Fruit fly (Drosophila melanogaster): ENCODE data around the gene ZnT63C.

Gene ZnT63C

DNA sequence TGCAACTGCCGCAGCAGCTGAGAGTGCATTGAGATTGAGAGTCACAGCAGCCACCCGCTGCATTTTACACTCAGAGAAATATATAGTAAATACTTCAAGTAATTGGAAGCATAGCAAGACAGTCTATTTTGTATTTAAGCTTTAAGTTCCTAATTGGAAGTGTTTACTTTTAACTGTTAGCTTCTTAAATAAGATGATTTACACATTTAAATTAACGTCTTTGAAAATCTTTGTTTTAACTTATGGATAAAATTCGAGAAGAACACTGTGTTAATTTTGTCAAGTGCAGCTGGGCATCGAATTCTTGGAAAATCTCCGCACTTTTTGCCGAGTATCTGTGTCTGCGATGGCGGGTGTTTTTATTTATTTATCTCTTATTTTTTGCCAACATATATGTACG, 43.8 kb upstream of the ZnT63C start:
- TF ChIP-seq cyc (GFP tag; optimal IDR thresholded peaks at IDR 0.05) (peak; percentile 81), Sox14 (GFP tag; optimal IDR thresholded peaks at IDR 0.05) (peak; percentile 86), esn (GFP tag; optimal IDR thresholded peaks at IDR 0.05) (peak; percentile 90), Met (GFP tag; optimal IDR thresholded peaks at IDR 0.05) (peak; percentile 82), OdsH (GFP tag; optimal IDR thresholded peaks at IDR 0.05) (peak; percentile 85), fkh (GFP tag; optimal IDR thresholded peaks at IDR 0.05) (no peak), Hr39 (GFP tag; optimal IDR thresholded peaks at IDR 0.05) (peak; percentile 83), CG31627 (GFP tag; optimal IDR thresholded peaks at IDR 0.05) (peak; percentile 82), CG6163 (GFP tag; IDR thresholded peaks at IDR 0.05) (peak; percentile 78), svp (GFP tag) (peak; percentile 91), Eip93F (GFP tag; optimal IDR thresholded peaks at IDR 0.05) (peak; percentile 35), achi (GFP tag; optimal IDR thresholded peaks at IDR 0.05) (peak; percentile 85), eg (GFP tag; IDR thresholded peaks at IDR 0.05) (peak; percentile 95), topi (GFP tag; optimal IDR thresholded peaks at IDR 0.05) (peak; percentile 87), CG6808 (GFP tag; optimal IDR thresholded peaks at IDR 0.05) (peak; percentile 93), dsx (GFP tag; optimal IDR thresholded peaks at IDR 0.05; ENCODE audit: poor library complexity, severe bottlenecking) (peak; percentile 93), Gug (GFP tag; IDR thresholded peaks at IDR 0.05) (peak; percentile 82), Hr38 (GFP tag; optimal IDR thresholded peaks at IDR 0.05) (no peak), CG34406 (GFP tag; optimal IDR thresholded peaks at IDR 0.05) (peak; percentile 85), CG1621 (tag; optimal IDR thresholded peaks at IDR 0.05) (peak; percentile 91), CG6276 (GFP tag; optimal IDR thresholded peaks at IDR 0.05) (peak; percentile 79), Sox15 (GFP tag; optimal IDR thresholded peaks at IDR 0.05) (peak; percentile 61), CG15336 (GFP tag; IDR thresholded peaks at IDR 0.05) (peak; percentile 89), spab (GFP tag; optimal IDR thresholded peaks at IDR 0.05) (peak; percentile 93), CG8319 (GFP tag; optimal IDR thresholded peaks at IDR 0.05) (peak; percentile 81), CG32006 (GFP tag; optimal IDR thresholded peaks at IDR 0.05) (peak; percentile 82), Eip75B (GFP tag; optimal IDR thresholded peaks at IDR 0.05) (peak; percentile 90), Eip78C (GFP tag) (peak; percentile 98), fd59A (GFP tag; optimal IDR thresholded peaks at IDR 0.05) (peak; percentile 90), CG3919 (GFP tag; optimal IDR thresholded peaks at IDR 0.05) (peak; percentile 87), CG8119 (GFP tag; IDR thresholded peaks at IDR 0.05) (peak; percentile 91), Lpt (GFP tag; optimal IDR thresholded peaks at IDR 0.05) (peak; percentile 76), CG9139 (GFP tag; optimal IDR thresholded peaks at IDR 0.05) (peak; percentile 90), CG7368 (GFP tag; optimal IDR thresholded peaks at IDR 0.05) (peak; percentile 80), Sox102F (GFP tag; optimal IDR thresholded peaks at IDR 0.05) (peak; percentile 83), Ets96B (tag; optimal IDR thresholded peaks at IDR 0.05) (peak; percentile 91), CG4318 (GFP tag; optimal IDR thresholded peaks at IDR 0.05) (peak; percentile 62), vri (GFP tag; optimal IDR thresholded peaks at IDR 0.05) (peak; percentile 57), CG16779 (tag; optimal IDR thresholded peaks at IDR 0.05) (peak; percentile 71), Blimp-1 (GFP tag; optimal IDR thresholded peaks at IDR 0.05) (peak; percentile 72), CG8632 (GFP tag; optimal IDR thresholded peaks at IDR 0.05) (peak; percentile 84), CG6792 (GFP tag; optimal IDR thresholded peaks at IDR 0.05) (peak; percentile 91), pdm3 (GFP tag; optimal IDR thresholded peaks at IDR 0.05) (peak; percentile 88), CG11902 (GFP tag; optimal IDR thresholded peaks at IDR 0.05) (peak; percentile 65), CG10669 (GFP tag; optimal IDR thresholded peaks at IDR 0.05) (peak; percentile 92), CG6854 (GFP tag; optimal IDR thresholded peaks at IDR 0.05) (peak; percentile 67), fd85E (GFP tag; optimal IDR thresholded peaks at IDR 0.05) (peak; percentile 50), lz (GFP tag; optimal IDR thresholded peaks at IDR 0.05) (peak; percentile 85), CG11294 (GFP tag; IDR thresholded peaks at IDR 0.05) (no peak; the same call in none of the 2 replicates), net (GFP tag; optimal IDR thresholded peaks at IDR 0.05) (peak; percentile 89), dac (GFP tag; optimal IDR thresholded peaks at IDR 0.05) (peak; percentile 57), CG11762 (GFP tag; optimal IDR thresholded peaks at IDR 0.05; ENCODE audit: insufficient read depth) (peak; percentile 76)

Data from whole organism, prepupa.